Fruit fly (Drosophila melanogaster) Kc167 (cell line): ENCODE measurements around the gene CG10089.

Experiments used
- Myc ChIP-seq: fragments of >200 bp; optimal IDR thresholded peaks from 2 replicates; lab custom pipeline; 2017; ENCODE audit warnings: missing external identifiers
- Sin3A ChIP-seq: fragments of >200 bp; optimal IDR thresholded peaks from 2 replicates; lab custom pipeline; 2018; ENCODE audit warnings: missing external identifiers
- h ChIP-seq: fragments of >200 bp; optimal IDR thresholded peaks from 3 replicates; lab custom pipeline; 2018; ENCODE audit warnings: missing external identifiers
- ttk ChIP-seq: sonication (Bioruptor generic); optimal IDR thresholded peaks from 2 replicates; lab custom pipeline; 2017; ENCODE audit warnings: missing external identifiers

- TF ChIP-seq Myc (lab: Kevin White, UChicago) (no peak), ttk (lab: Kevin White, UChicago) (no peak), h (lab: Kevin White, UChicago) (no peak), Sin3A (lab: Kevin White, UChicago) (no peak)
Observed at dm6 chr3L:13452281-13452680, 22.3 kb downstream of the CG10089 start.
